Worm (Caenorhabditis elegans): ENCODE data around the gene F42A8.1.

DNA sequence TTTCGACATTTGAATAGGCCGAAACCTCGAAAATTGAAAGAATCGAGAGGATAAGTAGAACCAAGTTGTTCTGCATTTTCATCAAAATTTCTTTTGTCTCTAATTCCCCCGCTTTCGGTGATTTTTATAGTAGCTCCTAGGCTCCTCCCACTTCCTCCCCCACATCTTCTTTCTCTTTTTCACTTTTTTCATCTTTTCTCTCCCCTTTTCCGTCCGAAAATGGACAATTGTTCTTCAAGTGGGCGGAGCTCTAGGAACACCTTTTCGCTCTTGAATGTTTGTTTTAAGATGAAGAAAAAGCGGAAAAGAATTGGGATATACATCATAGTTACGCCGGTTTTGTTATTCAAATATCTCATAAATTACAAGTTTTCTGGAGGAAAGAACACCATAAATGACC lies at the start of gene F42A8.1:
- TF ChIP-seq mdl-1 (tag; optimal IDR thresholded peaks at IDR 0.05): no peak
- TF ChIP-seq F26F4.8 (GFP tag; conservative IDR thresholded peaks at IDR 0.05): no peak
- no peak for TF ChIP-seq dve-1 (tag; optimal IDR thresholded peaks at IDR 0.05; ENCODE audit: insufficient read depth)
- TF ChIP-seq ZK546.5 (tag; optimal IDR thresholded peaks at IDR 0.05): no peak
- no peak for TF ChIP-seq pha-4 (GFP tag; IDR thresholded peaks at IDR 0.05)
- TF ChIP-seq pha-4 (tag; optimal IDR thresholded peaks at IDR 0.05): no peak
- no peak for TF ChIP-seq nhr-237 (tag; optimal IDR thresholded peaks at IDR 0.05)
- no peak for TF ChIP-seq fos-1 (tag; optimal IDR thresholded peaks at IDR 0.05)

All from whole organism, L4 larva.